Fruit fly (Drosophila melanogaster) whole organism, embryonic: ENCODE results near the gene GCS2beta.

Experiments
- Atf-2 ChIP-seq: fragments of 200-800 bp; sonication (Bioruptor generic); optimal IDR thresholded peaks from 2 replicates; lab custom pipeline; 2016; ENCODE audit warnings: missing biosample characterization, missing genetic modification characterization
- Blimp-1 ChIP-seq: fragments of 200-800 bp; sonication (Bioruptor generic); optimal IDR thresholded peaks from 3 replicates; lab custom pipeline; 2018; ENCODE audit warnings: missing biosample characterization, missing genetic modification characterization, mild to moderate bottlenecking, moderate library complexity, missing genetic modification reagents
- CG10321 ChIP-seq: fragments of 200-800 bp; sonication (Bioruptor generic); IDR thresholded peaks from 2 replicates; pipeline ENCODE4 v1.3.6; 2022; ENCODE audit warnings: missing biosample characterization, missing genetic modification characterization
- CG11723 ChIP-seq: fragments of 200-800 bp; sonication (Bioruptor generic); optimal IDR thresholded peaks from 2 replicates; lab custom pipeline; 2017; ENCODE audit warnings: missing biosample characterization, mild to moderate bottlenecking, missing genetic modification characterization
- CG12155 ChIP-seq: fragments of 200-800 bp; sonication (Bioruptor generic); optimal IDR thresholded peaks from 3 replicates; lab custom pipeline; 2016; ENCODE audit warnings: missing biosample characterization, missing genetic modification characterization
- CG12219 ChIP-seq: fragments of 200-800 bp; sonication (Bioruptor generic); optimal IDR thresholded peaks from 3 replicates; lab custom pipeline; 2018; ENCODE audit warnings: missing biosample characterization, mild to moderate bottlenecking, missing genetic modification characterization
- CG13424 ChIP-seq: fragments of 200-800 bp; sonication (Bioruptor generic); optimal IDR thresholded peaks from 2 replicates; lab custom pipeline; 2019; ENCODE audit warnings: missing biosample characterization, mild to moderate bottlenecking, missing genetic modification characterization, moderate library complexity
- CG14860 ChIP-seq: fragments of 200-800 bp; sonication (Bioruptor generic); IDR thresholded peaks from 3 replicates; pipeline ENCODE4 v1.3.6; 2022; ENCODE audit warnings: missing biosample characterization, missing genetic modification characterization; ENCODE audit not compliant: partially characterized antibody
- CG15073 ChIP-seq: fragments of 200-800 bp; sonication (Bioruptor generic); optimal IDR thresholded peaks from 2 replicates; lab custom pipeline; 2016; ENCODE audit warnings: missing biosample characterization, missing genetic modification characterization
- CG16813 ChIP-seq: fragments of 200-800 bp; sonication (Bioruptor generic); IDR thresholded peaks from 3 replicates; pipeline ENCODE4 v1.3.6; 2022; ENCODE audit warnings: missing biosample characterization, missing genetic modification characterization; ENCODE audit not compliant: partially characterized antibody
- CG17328 ChIP-seq: fragments of 200-800 bp; sonication (Bioruptor generic); IDR thresholded peaks from 2 replicates; pipeline ENCODE4 v1.3.6; 2022; ENCODE audit warnings: missing biosample characterization, missing genetic modification characterization
- CG17361 ChIP-seq: fragments of 200-800 bp; sonication (Bioruptor generic); IDR thresholded peaks from 3 replicates; pipeline ENCODE4 v1.3.6; 2022; ENCODE audit warnings: missing biosample characterization, missing genetic modification characterization
- CG17568 ChIP-seq: fragments of 200-800 bp; sonication (Bioruptor generic); optimal IDR thresholded peaks from 2 replicates; lab custom pipeline; 2018; ENCODE audit warnings: missing biosample characterization, mild to moderate bottlenecking, missing genetic modification characterization, moderate library complexity
- CG2202 ChIP-seq: fragments of 200-800 bp; sonication (Bioruptor generic); optimal IDR thresholded peaks from 2 replicates; lab custom pipeline; 2018; ENCODE audit warnings: missing biosample characterization, mild to moderate bottlenecking, missing genetic modification characterization
- CG4360 ChIP-seq: fragments of 200-800 bp; sonication (Bioruptor generic); IDR thresholded peaks from 2 replicates; pipeline ENCODE4 v1.3.6; 2022; ENCODE audit warnings: missing biosample characterization, missing genetic modification characterization
- CG7357 ChIP-seq: fragments of 200-800 bp; sonication (Bioruptor generic); IDR thresholded peaks from 3 replicates; pipeline ENCODE4 v1.3.6; 2022; ENCODE audit warnings: missing biosample characterization, missing genetic modification characterization
- CG9797 ChIP-seq: fragments of 200-800 bp; sonication (Bioruptor generic); optimal IDR thresholded peaks from 3 replicates; lab custom pipeline; 2018; ENCODE audit warnings: missing biosample characterization, mild to moderate bottlenecking, missing genetic modification characterization
- CHES-1-like ChIP-seq: fragments of 200-800 bp; sonication (Bioruptor generic); optimal IDR thresholded peaks from 2 replicates; lab custom pipeline; 2016; ENCODE audit warnings: missing biosample characterization, missing genetic modification characterization
- Camta ChIP-seq: fragments of 200-800 bp; sonication (Bioruptor generic); optimal IDR thresholded peaks from 2 replicates; lab custom pipeline; 2016; ENCODE audit warnings: missing biosample characterization, missing genetic modification characterization
- CkIIα-i1 ChIP-seq: fragments of 200-800 bp; sonication (Bioruptor generic); IDR thresholded peaks from 2 replicates; pipeline ENCODE4 v1.3.6; 2022; ENCODE audit warnings: missing biosample characterization, missing genetic modification characterization
- CrebB ChIP-seq: fragments of 200-800 bp; sonication (Bioruptor generic); optimal IDR thresholded peaks from 3 replicates; lab custom pipeline; 2018; ENCODE audit warnings: missing biosample characterization, mild to moderate bottlenecking, missing genetic modification characterization
- Ets65A ChIP-seq: fragments of 200-800 bp; sonication (Bioruptor generic); peaks from one replicate; lab custom pipeline; 2016; ENCODE audit warnings: missing biosample characterization, missing genetic modification characterization
- GATAe ChIP-seq: fragments of 200-800 bp; sonication (Bioruptor generic); conservative IDR thresholded peaks from 2 replicates; pipeline ENCODE4 v1.3.6; 2022; ENCODE audit warnings: missing biosample characterization, missing genetic modification characterization
- H2.0 ChIP-seq: fragments of 200-800 bp; sonication (Bioruptor generic); IDR thresholded peaks from 2 replicates; pipeline ENCODE4 v1.3.6; 2022; ENCODE audit warnings: missing biosample characterization, missing genetic modification characterization
- HLH54F ChIP-seq: fragments of 200-800 bp; sonication (Bioruptor generic); optimal IDR thresholded peaks from 3 replicates; lab custom pipeline; 2016; ENCODE audit warnings: missing biosample characterization, missing genetic modification characterization
- HmgZ ChIP-seq: fragments of 200-800 bp; sonication (Bioruptor generic); optimal IDR thresholded peaks from 2 replicates; lab custom pipeline; 2018; ENCODE audit warnings: missing biosample characterization, mild to moderate bottlenecking, missing genetic modification characterization
- Hr3 ChIP-seq: fragments of 200-800 bp; sonication (Bioruptor generic); optimal IDR thresholded peaks from 3 replicates; lab custom pipeline; 2016; ENCODE audit warnings: missing biosample characterization, missing genetic modification characterization
- Med ChIP-seq: fragments of 200-800 bp; sonication (Bioruptor generic); peaks from one replicate; lab custom pipeline; 2016; ENCODE audit warnings: missing biosample characterization, missing genetic modification characterization, mild to moderate bottlenecking, inconsistent platforms, moderate library complexity
- Neu2 ChIP-seq: fragments of 200-800 bp; sonication (Bioruptor generic); optimal IDR thresholded peaks from 3 replicates; lab custom pipeline; 2016; ENCODE audit warnings: missing biosample characterization, missing genetic modification characterization, borderline replicate concordance
- Ptx1 ChIP-seq: fragments of 200-800 bp; sonication (Bioruptor generic); IDR thresholded peaks from 2 replicates; pipeline ENCODE4 v1.3.6; 2022; ENCODE audit warnings: missing biosample characterization, missing genetic modification characterization
- Scr ChIP-seq: fragments of 200-800 bp; sonication (Bioruptor generic); IDR thresholded peaks from 2 replicates; pipeline ENCODE4 v1.3.6; 2022; ENCODE audit warnings: missing biosample characterization, missing genetic modification characterization; ENCODE audit not compliant: partially characterized antibody
- al ChIP-seq: fragments of 200-800 bp; sonication (Bioruptor generic); IDR thresholded peaks from 2 replicates; pipeline ENCODE4 v1.3.6; 2022; ENCODE audit warnings: missing biosample characterization, missing genetic modification characterization
- bcd ChIP-seq: fragments of 200-800 bp; sonication (Bioruptor generic); optimal IDR thresholded peaks from 2 replicates; lab custom pipeline; 2017; ENCODE audit warnings: missing biosample characterization, mild to moderate bottlenecking, missing genetic modification characterization
- br ChIP-seq: fragments of >200 bp; optimal IDR thresholded peaks from 2 replicates; lab custom pipeline; 2017
- cad ChIP-seq: fragments of >200 bp; optimal IDR thresholded peaks from 2 replicates; lab custom pipeline; 2017; ENCODE audit warnings: missing biosample characterization, missing genetic modification characterization
- cg ChIP-seq: fragments of 200-800 bp; sonication (Bioruptor generic); optimal IDR thresholded peaks from 3 replicates; lab custom pipeline; 2019; ENCODE audit warnings: missing biosample characterization, mild to moderate bottlenecking, missing genetic modification characterization, moderate library complexity
- chinmo ChIP-seq: fragments of 200-800 bp; sonication (Bioruptor generic); IDR thresholded peaks from 4 replicates; pipeline ENCODE4 v1.3.6; 2022; ENCODE audit warnings: missing biosample characterization, missing genetic modification characterization; ENCODE audit not compliant: partially characterized antibody
- dati ChIP-seq: fragments of 200-800 bp; sonication (Bioruptor generic); IDR thresholded peaks from 2 replicates; pipeline ENCODE4 v1.3.6; 2022; ENCODE audit warnings: missing biosample characterization, missing genetic modification characterization
- dmrt11E ChIP-seq: fragments of 200-800 bp; sonication (Bioruptor generic); optimal IDR thresholded peaks from 3 replicates; lab custom pipeline; 2018; ENCODE audit warnings: missing biosample characterization, mild to moderate bottlenecking, missing genetic modification characterization, moderate library complexity
- gcm2 ChIP-seq: fragments of 200-800 bp; sonication (Bioruptor generic); optimal IDR thresholded peaks from 2 replicates; lab custom pipeline; 2016; ENCODE audit warnings: missing biosample characterization, missing genetic modification characterization
- gem ChIP-seq: fragments of 200-800 bp; sonication (Bioruptor generic); optimal IDR thresholded peaks from 2 replicates; lab custom pipeline; 2019; ENCODE audit warnings: missing biosample characterization, mild to moderate bottlenecking, missing genetic modification characterization, moderate library complexity
- grau ChIP-seq: fragments of 200-800 bp; optimal IDR thresholded peaks from 3 replicates; lab custom pipeline; 2019; ENCODE audit warnings: missing biosample characterization, mild to moderate bottlenecking, missing genetic modification characterization, moderate library complexity
- gsb-n ChIP-seq: fragments of 200-800 bp; sonication (Bioruptor generic); optimal IDR thresholded peaks from 3 replicates; lab custom pipeline; 2018; ENCODE audit warnings: missing biosample characterization, mild to moderate bottlenecking, missing genetic modification characterization
- nerfin-2 ChIP-seq: fragments of 200-800 bp; sonication (Bioruptor generic); IDR thresholded peaks from 2 replicates; pipeline ENCODE4 v1.3.6; 2022; ENCODE audit warnings: missing biosample characterization, missing genetic modification characterization; ENCODE audit not compliant: partially characterized antibody
- peb ChIP-seq: fragments of 200-800 bp; sonication (Bioruptor generic); IDR thresholded peaks from 2 replicates; pipeline ENCODE4 v1.3.6; 2022; ENCODE audit warnings: missing biosample characterization, missing genetic modification characterization
- pnt ChIP-seq: fragments of 200-800 bp; sonication (Bioruptor generic); optimal IDR thresholded peaks from 3 replicates; lab custom pipeline; 2016; ENCODE audit warnings: missing biosample characterization, missing genetic modification characterization
- salm ChIP-seq: fragments of 200-800 bp; sonication (Bioruptor generic); optimal IDR thresholded peaks from 2 replicates; lab custom pipeline; 2018; ENCODE audit warnings: missing biosample characterization, mild to moderate bottlenecking, missing genetic modification characterization
- tll ChIP-seq, 2 experiments: fragments of 200-800 bp in 1 of 2; fragments of >200 bp in 1 of 2; sonication (Bioruptor generic) in 1 of 2; optimal IDR thresholded peaks; 2 replicates each; lab custom pipeline; 2017 to 2019; ENCODE audit warnings: missing biosample characterization in 2 of 2, missing genetic modification characterization in 2 of 2, mild to moderate bottlenecking in 1 of 2, moderate library complexity in 1 of 2
- unc-4 ChIP-seq: fragments of 200-800 bp; sonication (Bioruptor generic); IDR thresholded peaks from 2 replicates; pipeline ENCODE4 v1.3.6; 2022; ENCODE audit warnings: missing biosample characterization, missing genetic modification characterization; ENCODE audit not compliant: partially characterized antibody
- vfl ChIP-seq: fragments of 200-800 bp; sonication (Bioruptor generic); optimal IDR thresholded peaks from 2 replicates; lab custom pipeline; 2016; ENCODE audit warnings: missing biosample characterization, missing genetic modification characterization

Gene GCS2beta

DNA sequence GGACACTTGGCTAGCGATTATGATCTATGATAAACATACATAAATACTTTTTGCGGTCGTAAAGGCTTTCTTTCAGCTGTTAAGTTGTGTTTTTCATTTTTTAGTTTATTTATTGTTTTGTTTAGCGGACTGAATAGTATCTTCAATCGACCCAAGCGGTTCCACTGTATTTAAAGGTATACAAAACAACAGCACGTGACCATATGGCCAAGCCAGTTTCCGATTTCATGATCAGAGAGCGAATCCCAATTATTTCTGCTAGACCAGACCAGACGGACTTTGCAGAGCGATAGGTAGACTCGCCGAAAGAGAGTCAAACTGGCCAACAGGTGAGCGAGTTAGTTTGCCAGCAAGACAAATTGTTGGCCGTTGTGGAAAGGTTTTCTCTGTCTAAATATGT lies 12.6 kb downstream of the GCS2beta start, which contains the start of gene Sgt (continued):
- TF ChIP-seq nerfin-2 = no peak

- no peak for TF ChIP-seq Blimp-1 (GFP tag; lab: Kevin White, UChicago)
- no peak for TF ChIP-seq CG7357
- TF ChIP-seq bcd (GFP tag; lab: Kevin White, UChicago) = peak; percentile 55
- peak; percentile 42 for TF ChIP-seq Camta (GFP tag; lab: Kevin White, UChicago)
- no peak for TF ChIP-seq peb
- TF ChIP-seq CG13424 (tag; lab: Kevin White, UChicago) = no peak
- TF ChIP-seq grau (tag; lab: Kevin White, UChicago) = peak; percentile 54
- TF ChIP-seq CrebB (tag; lab: Kevin White, UChicago) = peak; percentile 69
- TF ChIP-seq CG10321 (GFP tag; lab: Robert Waterston, UW) = no peak
- peak; percentile 70 for TF ChIP-seq CG17568 (GFP tag; lab: Kevin White, UChicago)
- no peak for TF ChIP-seq salm (tag; lab: Kevin White, UChicago)
- no peak for TF ChIP-seq chinmo (GFP tag; lab: Robert Waterston, UW)
- no peak for TF ChIP-seq gsb-n
- TF ChIP-seq H2.0 = no peak
- no peak for TF ChIP-seq vfl (GFP tag; lab: Kevin White, UChicago)
- no peak for TF ChIP-seq CG17361 (GFP tag; lab: Robert Waterston, UW)
- TF ChIP-seq gem (tag; lab: Kevin White, UChicago) = no peak
- TF ChIP-seq dmrt11E (tag; lab: Kevin White, UChicago) = no peak
- TF ChIP-seq cg (GFP tag; lab: Kevin White, UChicago) = no peak
- no peak for TF ChIP-seq cad (GFP tag; lab: Kevin White, UChicago)
- peak; percentile 93 for TF ChIP-seq Med (GFP tag; lab: Kevin White, UChicago)
- no peak for TF ChIP-seq CG2202 (tag; lab: Kevin White, UChicago)
- no peak for TF ChIP-seq Atf-2 (GFP tag; lab: Kevin White, UChicago)
- TF ChIP-seq GATAe (GFP tag; lab: Robert Waterston, UW) = no peak
- no peak for TF ChIP-seq dati (GFP tag; lab: Robert Waterston, UW)
- TF ChIP-seq br (lab: Kevin White, UChicago) = no peak
- no peak for TF ChIP-seq CG17328 (GFP tag; lab: Robert Waterston, UW)
- no peak for TF ChIP-seq CG9797 (GFP tag; lab: Kevin White, UChicago)
- TF ChIP-seq CG16813 (GFP tag; lab: Robert Waterston, UW) = no peak
- TF ChIP-seq tll (GFP tag; optimal IDR thresholded peaks at IDR 0.05; lab: Kevin White, UChicago) = no peak
- TF ChIP-seq al (GFP tag; lab: Robert Waterston, UW) = no peak
- no peak for TF ChIP-seq CG4360 (GFP tag; lab: Robert Waterston, UW)
- TF ChIP-seq HLH54F (GFP tag; lab: Kevin White, UChicago) = peak; percentile 2
- no peak for TF ChIP-seq Ptx1 (GFP tag; lab: Robert Waterston, UW)
- no peak for TF ChIP-seq Neu2 (GFP tag; lab: Kevin White, UChicago)
- TF ChIP-seq gcm2 = no peak
- no peak for TF ChIP-seq Scr (GFP tag; lab: Robert Waterston, UW)
- TF ChIP-seq CkIIα-i1 (GFP tag; lab: Robert Waterston, UW) = no peak
- TF ChIP-seq pnt = peak; percentile 6
- no peak for TF ChIP-seq CG15073 (GFP tag; lab: Kevin White, UChicago)
- TF ChIP-seq Hr3 = no peak
- TF ChIP-seq CG12219 (GFP tag; lab: Kevin White, UChicago) = no peak
- no peak for TF ChIP-seq CG14860 (GFP tag; lab: Robert Waterston, UW)
- TF ChIP-seq unc-4 (GFP tag; lab: Robert Waterston, UW) = no peak
- no peak for TF ChIP-seq CG12155 (GFP tag; lab: Kevin White, UChicago)
- TF ChIP-seq CG11723 = no peak
- TF ChIP-seq Ets65A = no peak
- TF ChIP-seq CHES-1-like = peak; percentile 55
- TF ChIP-seq HmgZ (tag; lab: Kevin White, UChicago) = peak; percentile 62
Observed at dm6 chr2L:17470630-17471029, 13.5 kb downstream of the GCS2beta start.
